Fruit fly (Drosophila melanogaster): ENCODE data around the gene CG31643.

CG31643 gene

DNA sequence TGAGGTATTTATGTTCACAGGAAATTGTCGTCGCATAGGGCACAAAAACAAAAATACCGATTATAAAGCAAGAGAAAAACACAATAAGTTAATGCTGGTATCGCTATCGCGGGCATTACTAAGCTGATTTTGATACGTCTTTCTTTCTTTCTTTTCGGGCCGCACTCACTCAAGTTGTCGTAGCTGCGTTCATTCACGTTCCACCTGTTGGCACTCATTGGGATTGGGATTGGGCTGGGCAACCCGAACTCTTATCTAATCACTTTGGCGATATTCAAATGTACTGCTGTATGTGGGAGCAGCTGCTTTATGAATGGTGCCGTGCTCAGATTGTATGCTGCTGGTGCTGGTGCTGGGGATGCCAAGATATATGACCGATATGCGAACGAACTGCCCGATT, 46.8 kb downstream of the CG31643 start (continued):
- TF ChIP-seq Ravus (GFP tag; IDR thresholded peaks at IDR 0.05) (no peak), CG1024 (GFP tag; IDR thresholded peaks at IDR 0.05) (no peak), gsb (GFP tag; IDR thresholded peaks at IDR 0.05) (no peak), Adf1 (GFP tag; IDR thresholded peaks at IDR 0.05) (peak; percentile 26; the same call in 1 of the 2 replicates), CG11247 (GFP tag; IDR thresholded peaks at IDR 0.05) (no peak), Atf6 (GFP tag; IDR thresholded peaks at IDR 0.05) (no peak), Fer3 (tag; optimal IDR thresholded peaks at IDR 0.05) (no peak), slbo (GFP tag; IDR thresholded peaks at IDR 0.05) (no peak), pfk (GFP tag; optimal IDR thresholded peaks at IDR 0.05) (no peak), Med (GFP tag) (peak; percentile 63), zen (tag; optimal IDR thresholded peaks at IDR 0.05) (no peak), CG15073 (GFP tag; optimal IDR thresholded peaks at IDR 0.05) (no peak), CG14014 (GFP tag; IDR thresholded peaks at IDR 0.05) (no peak), CG2199 (GFP tag; IDR thresholded peaks at IDR 0.05) (peak; percentile 91), pnt (GFP tag; optimal IDR thresholded peaks at IDR 0.05) (no peak), hth (optimal IDR thresholded peaks at IDR 0.05) (no peak), CG17385 (GFP tag; optimal IDR thresholded peaks at IDR 0.05) (no peak), zfh1 (GFP tag; IDR thresholded peaks at IDR 0.05) (no peak), CG17328 (GFP tag; IDR thresholded peaks at IDR 0.05) (no peak), CG10267 (tag; optimal IDR thresholded peaks at IDR 0.05) (no peak), CG17802 (tag; optimal IDR thresholded peaks at IDR 0.05) (no peak), chif (GFP tag; optimal IDR thresholded peaks at IDR 0.05) (no peak), pb (GFP tag; optimal IDR thresholded peaks at IDR 0.05) (no peak), Hey (tag; optimal IDR thresholded peaks at IDR 0.05) (peak; percentile 7), gem (tag; optimal IDR thresholded peaks at IDR 0.05) (no peak), Hsf (GFP tag; optimal IDR thresholded peaks at IDR 0.05) (no peak), Dip3 (GFP tag; optimal IDR thresholded peaks at IDR 0.05) (no peak), org-1 (GFP tag; optimal IDR thresholded peaks at IDR 0.05) (no peak), Fer1 (GFP tag; optimal IDR thresholded peaks at IDR 0.05) (no peak), CG5245 (GFP tag; optimal IDR thresholded peaks at IDR 0.05) (no peak), zen2 (GFP tag; IDR thresholded peaks at IDR 0.05; ENCODE audit: partially characterized antibody) (no peak), CG9932 (GFP tag; IDR thresholded peaks at IDR 0.05) (no peak), CG11695 (GFP tag; IDR thresholded peaks at IDR 0.05) (no peak), MESR4 (GFP tag; optimal IDR thresholded peaks at IDR 0.05) (no peak), dimm (GFP tag; IDR thresholded peaks at IDR 0.05) (no peak), CG30403 (GFP tag; optimal IDR thresholded peaks at IDR 0.05) (no peak), CG4707 (GFP tag; optimal IDR thresholded peaks at IDR 0.05) (no peak), CG8281 (tag; optimal IDR thresholded peaks at IDR 0.05) (no peak), CG6272 (GFP tag; IDR thresholded peaks at IDR 0.05) (no peak), CG7357 (GFP tag; IDR thresholded peaks at IDR 0.05) (no peak), prd (optimal IDR thresholded peaks at IDR 0.05) (no peak), prd (GFP tag; IDR thresholded peaks at IDR 0.05) (no peak), CG10654 (GFP tag; optimal IDR thresholded peaks at IDR 0.05) (no peak), CG14667 (GFP tag; IDR thresholded peaks at IDR 0.05) (no peak), CG18599 (GFP tag; optimal IDR thresholded peaks at IDR 0.05) (peak; percentile 19), sug (tag; optimal IDR thresholded peaks at IDR 0.05) (peak; percentile 63), CG8359 (GFP tag; optimal IDR thresholded peaks at IDR 0.05; ENCODE audit: borderline replicate concordance) (no peak), CG17359 (tag; optimal IDR thresholded peaks at IDR 0.05) (no peak), phol (tag; optimal IDR thresholded peaks at IDR 0.05) (no peak), Bgb (GFP tag; IDR thresholded peaks at IDR 0.05; ENCODE audit: partially characterized antibody) (no peak), schlank (tag; optimal IDR thresholded peaks at IDR 0.05) (no peak), GATAe (GFP tag; conservative IDR thresholded peaks at IDR 0.05) (peak; percentile 51; the same call in 1 of the 2 replicates), CG4617 (GFP tag; optimal IDR thresholded peaks at IDR 0.05; ENCODE audit: borderline replicate concordance) (no peak)

Measured in whole organism, embryonic.